Worm (Caenorhabditis elegans): ENCODE data around the gene C08B6.10.

Gene C08B6.10

DNA sequence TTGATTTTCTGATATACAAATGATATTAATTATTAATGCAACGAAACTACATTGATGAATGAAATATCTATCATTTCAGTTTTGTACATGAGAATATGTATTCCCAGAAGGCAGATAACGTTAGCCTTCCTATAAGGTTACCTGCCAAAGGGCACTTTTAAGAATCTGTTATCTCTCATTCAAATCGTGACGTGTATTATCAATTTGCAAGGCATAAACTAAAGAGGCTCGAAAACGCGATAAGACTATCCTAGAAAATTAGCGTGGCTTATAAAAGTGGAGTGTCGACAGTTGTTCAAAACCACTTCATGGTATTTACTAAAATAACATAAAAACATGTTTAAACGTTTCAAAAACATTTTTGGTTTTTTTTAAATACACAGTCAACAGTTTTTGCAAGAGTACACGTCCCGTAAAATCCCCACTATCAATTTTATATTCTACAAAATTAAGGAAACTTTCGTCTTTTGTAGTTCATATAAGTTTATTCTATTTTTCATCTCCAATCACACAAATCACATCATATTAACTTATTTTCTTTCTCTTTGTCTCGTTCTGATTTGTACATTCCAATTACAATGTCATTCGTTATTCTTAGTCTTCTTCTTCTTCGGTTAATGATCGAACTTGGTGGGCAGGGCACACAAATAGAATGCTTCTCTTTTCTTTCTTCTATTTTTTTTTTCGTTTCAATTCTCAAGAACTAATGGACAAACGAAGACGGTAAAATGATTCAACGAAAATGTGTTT lies at the start of gene C08B6.10:
Gene C08B6.10 (plus strand): TSS at position 700 of the 750 bp plus-strand sequence.
- no peak for TF ChIP-seq unc-62 (GFP tag; optimal IDR thresholded peaks at IDR 0.05)

DNA sequence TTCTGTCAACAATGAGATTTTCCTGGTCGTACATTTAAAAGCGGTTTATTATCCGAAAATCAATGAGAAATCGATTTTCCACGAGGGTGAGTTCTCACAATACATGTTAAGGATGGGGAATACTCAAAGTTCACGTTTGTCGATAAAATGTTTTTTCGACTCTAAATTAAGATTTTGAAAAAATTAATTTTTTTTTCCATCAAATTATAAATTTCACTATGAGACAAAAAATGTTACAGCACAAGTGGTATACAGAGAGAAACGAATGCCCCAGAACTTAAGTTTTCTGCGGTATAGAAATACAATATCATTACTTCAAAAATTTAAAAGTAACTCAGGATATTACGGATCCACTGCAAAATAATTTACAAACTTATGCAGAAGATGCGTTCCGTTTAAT lies 47.1 kb upstream of the C08B6.10 start, which contains the start of gene R04B5.1:
Gene R04B5.1 (minus strand): TSS at position 101 of the 400 bp plus-strand sequence.
- no peak for TF ChIP-seq unc-62 (GFP tag; optimal IDR thresholded peaks at IDR 0.05)

DNA sequence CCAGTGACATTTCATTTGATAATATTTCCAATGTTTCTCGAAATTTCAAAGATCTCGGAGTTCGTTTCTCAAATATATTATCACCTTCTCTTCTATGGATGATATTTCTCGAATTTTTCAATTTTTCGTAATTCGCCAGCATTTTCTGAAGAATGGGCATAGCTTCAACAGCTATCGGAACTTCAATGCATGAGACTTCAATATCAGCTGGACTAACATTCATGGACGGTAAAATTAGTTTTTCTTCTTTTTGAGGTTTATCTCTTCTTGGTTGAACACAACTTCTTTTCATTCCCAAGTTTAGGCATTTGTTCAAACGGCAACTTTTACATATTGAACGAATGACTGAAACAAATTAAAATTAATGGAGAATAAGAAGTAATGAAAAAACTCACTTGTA lies 44.4 kb upstream of the C08B6.10 start:
- no peak for TF ChIP-seq unc-62 (GFP tag; optimal IDR thresholded peaks at IDR 0.05)

DNA sequence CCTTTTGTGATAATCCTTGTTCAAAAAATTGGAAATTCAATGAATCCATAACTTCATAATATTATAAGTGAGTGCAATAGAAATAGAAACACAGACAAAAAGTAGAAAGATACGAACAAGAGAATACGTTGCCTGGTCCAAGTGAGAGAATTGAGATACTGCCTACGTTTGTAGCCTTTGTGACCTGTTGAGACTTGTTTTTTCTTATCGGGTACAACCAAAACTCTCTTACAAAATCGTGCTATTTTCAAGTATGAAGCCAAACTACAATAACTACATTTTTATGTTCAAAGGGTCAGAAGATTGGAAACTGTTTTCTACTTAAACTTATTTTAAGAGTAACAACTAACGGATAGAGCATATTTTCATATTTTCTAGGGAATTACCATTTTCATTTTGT lies 43.7 kb upstream of the C08B6.10 start, which contains the start of gene nhr-205:
Gene nhr-205 (minus strand): TSS at position 141 of the 400 bp plus-strand sequence.
- no peak for TF ChIP-seq unc-62 (GFP tag; optimal IDR thresholded peaks at IDR 0.05)

DNA sequence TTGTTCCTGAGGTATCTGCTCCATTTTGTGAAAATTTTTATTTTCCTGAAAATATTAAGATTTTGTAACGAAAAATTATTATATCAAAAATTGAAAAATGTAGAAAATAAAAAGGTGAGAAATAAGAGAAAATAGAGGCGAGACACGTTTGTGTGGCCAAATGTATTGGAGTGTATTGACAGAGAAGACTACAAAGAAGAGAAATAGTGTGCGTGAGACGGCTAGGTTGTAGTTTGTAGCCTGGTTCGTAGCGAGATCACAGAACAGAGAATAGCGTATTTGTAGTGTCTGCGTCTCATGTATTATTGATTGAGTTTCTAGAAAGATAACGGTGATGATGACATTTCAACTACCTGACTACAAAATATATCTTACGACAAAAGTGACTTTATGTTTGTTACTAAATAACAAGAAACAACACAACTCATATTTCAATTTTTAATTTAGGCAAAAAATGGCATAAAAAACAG lies 41.3 kb upstream of the C08B6.10 start, which contains the start of gene nhr-12:
Gene nhr-12 (minus strand): TSS at position 51 of the 470 bp plus-strand sequence.
- no peak for TF ChIP-seq unc-62 (GFP tag; optimal IDR thresholded peaks at IDR 0.05)

DNA sequence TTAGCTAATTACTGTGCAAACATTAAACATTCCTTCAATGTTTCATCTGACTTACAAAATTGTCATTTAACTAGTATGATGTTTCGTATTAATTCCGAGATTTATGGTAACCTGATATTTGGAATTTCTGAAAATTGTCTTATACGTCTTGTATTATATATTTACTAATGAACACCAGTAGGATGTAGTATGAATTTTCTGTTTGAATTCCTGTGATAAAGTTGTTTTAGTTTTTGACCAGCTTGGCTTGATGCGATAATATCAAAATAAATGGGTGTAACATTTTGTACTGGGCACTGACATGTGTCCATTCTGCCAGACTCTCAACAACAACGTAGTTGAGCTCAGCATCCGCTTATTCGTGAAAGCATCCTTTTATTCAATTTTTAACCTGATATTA lies 40.4 kb upstream of the C08B6.10 start, which contains the start of gene R04B5.6:
Gene R04B5.6 (plus strand): TSS at position 301 of the 400 bp plus-strand sequence.
- no peak for TF ChIP-seq unc-62 (GFP tag; optimal IDR thresholded peaks at IDR 0.05)

DNA sequence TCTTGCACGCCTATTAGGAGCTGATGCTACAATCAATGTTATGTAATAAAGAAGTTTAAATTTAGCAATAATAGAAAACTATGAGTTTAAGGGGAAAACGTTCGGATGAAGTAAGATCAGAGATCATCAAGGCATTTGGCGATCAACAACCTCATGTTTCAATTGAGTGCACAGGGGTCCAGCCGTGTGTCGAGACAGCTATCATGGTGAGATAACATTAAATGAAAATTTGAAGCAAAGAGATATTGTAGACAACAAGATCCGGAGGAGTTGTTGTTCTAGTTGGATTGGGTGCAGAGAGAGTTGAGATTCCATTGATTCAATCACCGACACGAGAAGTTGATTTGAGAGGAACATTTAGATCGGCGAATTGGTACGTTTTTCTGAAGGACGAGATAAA lies 39.2 kb upstream of the C08B6.10 start:
- no peak for TF ChIP-seq unc-62 (GFP tag; optimal IDR thresholded peaks at IDR 0.05)

DNA sequence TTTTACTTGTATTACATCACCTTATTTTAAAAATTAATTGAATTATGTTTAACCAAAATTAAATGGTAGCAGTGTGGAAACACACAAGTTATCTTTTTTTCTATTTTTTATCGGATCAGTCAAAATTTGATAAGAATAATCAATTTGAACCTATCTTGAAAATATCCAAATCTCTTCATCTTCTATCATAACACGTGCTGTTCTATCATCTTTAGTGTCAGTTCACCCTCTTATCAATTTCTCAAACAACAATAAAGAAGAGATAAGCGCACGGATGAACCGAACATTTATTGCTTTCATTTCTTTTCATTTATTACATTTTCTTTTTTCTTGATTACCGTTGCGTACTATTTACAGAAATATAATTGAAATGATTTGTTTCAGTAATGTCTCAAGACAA lies 38.2 kb upstream of the C08B6.10 start, which contains the start of gene R04B5.5:
Gene R04B5.5 (plus strand): TSS at position 378 of the 400 bp plus-strand sequence.
- no peak for TF ChIP-seq unc-62 (GFP tag; optimal IDR thresholded peaks at IDR 0.05)

DNA sequence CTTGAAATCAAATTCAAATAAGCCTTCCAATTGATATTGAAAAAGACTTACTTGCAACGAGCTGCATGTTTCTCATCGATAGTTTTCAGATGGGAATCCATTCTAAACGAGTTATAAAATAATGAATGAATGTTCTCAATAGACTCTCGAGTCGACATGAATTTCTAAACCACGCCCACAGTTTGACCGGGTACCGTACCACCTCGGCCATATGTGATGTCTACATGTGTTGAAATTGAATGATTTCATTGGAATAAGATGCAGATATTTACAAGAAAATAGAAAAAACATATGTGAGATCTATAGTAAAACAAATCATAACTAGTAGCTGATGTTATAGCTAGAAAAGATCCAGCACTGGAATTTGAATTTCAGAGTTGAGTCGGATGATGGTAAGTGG lies 34.8 kb upstream of the C08B6.10 start, which contains the start of gene R04B5.7:
Gene R04B5.7 (minus strand): TSS at position 101 of the 400 bp plus-strand sequence.
- no peak for TF ChIP-seq unc-62 (GFP tag; optimal IDR thresholded peaks at IDR 0.05)

DNA sequence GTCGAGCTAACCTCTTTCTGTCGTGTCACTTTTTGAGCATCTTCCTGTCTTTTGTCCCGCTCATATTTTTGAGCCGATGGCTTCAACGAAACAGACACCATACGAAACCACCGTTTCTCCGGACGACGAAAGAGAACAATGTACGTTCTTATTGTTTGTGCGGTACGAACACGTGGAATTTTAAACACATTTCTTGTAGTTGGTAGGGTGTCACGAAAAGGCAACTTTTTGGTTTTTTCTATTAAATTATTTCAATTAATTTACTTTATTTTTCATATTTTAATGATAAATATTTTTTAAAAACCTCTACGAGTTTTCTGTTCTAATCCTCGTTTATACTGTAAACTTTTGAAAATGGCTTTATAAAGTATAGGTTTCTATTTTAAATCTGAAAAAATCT lies 34.1 kb upstream of the C08B6.10 start, which contains the start of gene R04B5.11:
Gene R04B5.11 (minus strand): TSS at position 101 of the 400 bp plus-strand sequence.
- TF ChIP-seq unc-62 (GFP tag; optimal IDR thresholded peaks at IDR 0.05): no peak

DNA sequence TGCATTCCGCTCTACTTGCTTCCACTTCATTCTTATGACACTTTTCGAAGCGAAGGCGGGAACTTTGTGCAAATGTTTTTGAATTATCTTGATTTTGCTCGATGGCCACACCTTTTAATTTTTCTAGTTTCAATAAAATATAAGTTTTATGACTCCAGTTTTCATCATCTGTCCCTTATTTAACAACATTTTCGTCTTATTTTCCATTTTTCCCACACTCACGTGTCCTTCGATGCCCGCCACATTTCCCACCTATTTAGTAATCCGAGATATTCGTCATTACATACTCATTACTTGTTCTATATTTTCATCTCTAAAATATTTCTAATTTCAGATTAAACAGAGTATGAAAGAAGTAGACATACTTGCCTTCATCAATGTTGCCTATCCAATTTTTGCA lies 30.9 kb upstream of the C08B6.10 start, which contains the start of gene srd-49:
Gene srd-49 (plus strand): TSS at position 301 of the 400 bp plus-strand sequence.
- TF ChIP-seq unc-62 (GFP tag; optimal IDR thresholded peaks at IDR 0.05): no peak

DNA sequence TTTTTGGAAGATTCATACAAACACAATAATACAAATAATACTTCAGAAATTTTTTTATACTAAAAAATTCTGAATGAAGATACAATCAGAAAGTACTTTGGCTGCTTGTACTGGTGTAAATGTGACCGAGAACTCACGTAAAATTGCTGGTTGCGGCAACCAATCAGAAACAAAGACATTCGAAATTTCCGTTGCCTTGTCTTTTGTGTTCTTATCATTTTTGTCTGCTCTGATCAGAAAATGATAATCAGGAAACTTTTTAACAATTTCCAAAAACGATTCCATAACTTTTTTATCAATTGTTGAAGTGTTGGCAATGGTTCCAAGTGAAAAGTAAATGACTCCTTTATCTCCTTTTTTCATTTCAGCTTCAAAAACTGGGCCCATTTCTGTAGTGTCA lies 28.4 kb upstream of the C08B6.10 start:
- TF ChIP-seq unc-62 (GFP tag; optimal IDR thresholded peaks at IDR 0.05): no peak

DNA sequence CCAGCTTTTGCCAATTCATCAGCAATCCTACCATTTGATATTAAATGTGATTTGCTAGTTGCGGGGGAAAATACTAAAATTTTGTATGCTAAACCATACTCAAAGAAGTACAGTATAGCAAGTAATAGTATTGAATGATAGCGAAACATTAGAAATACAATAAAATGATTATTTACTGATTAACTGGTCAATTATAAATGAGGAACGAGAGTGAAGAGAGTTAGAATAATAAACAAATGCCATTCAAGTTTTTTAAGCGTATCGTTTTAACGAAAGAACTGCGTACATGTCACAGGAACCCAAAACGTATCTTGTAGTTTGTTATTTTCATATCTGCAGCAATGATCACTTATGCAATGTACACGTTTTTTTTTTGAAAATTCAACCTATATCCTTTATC lies 26.9 kb upstream of the C08B6.10 start, which contains the start of gene ugt-47:
Gene ugt-47 (minus strand): TSS at position 169 of the 400 bp plus-strand sequence.
- TF ChIP-seq unc-62 (GFP tag; optimal IDR thresholded peaks at IDR 0.05): no peak

DNA sequence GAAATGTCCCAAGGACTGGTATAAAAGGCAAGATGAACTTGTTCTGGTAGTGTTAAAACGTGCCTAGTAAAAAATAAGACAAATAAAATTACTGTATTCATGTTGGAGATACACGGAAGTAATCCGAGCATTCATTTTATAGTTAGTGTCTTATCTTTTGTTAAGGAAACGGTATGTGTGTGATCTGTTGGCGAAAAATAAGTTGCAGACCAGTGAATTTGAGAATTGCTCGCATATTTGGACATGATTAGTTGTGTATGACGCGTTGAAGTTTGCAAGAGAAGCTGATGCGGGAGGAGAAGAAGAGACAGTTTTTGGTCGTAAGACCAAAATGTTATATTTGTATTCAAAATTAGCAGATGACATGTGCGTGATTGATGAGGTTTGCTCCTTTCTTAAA lies 23.4 kb upstream of the C08B6.10 start, which contains the start of gene C08B6.14:
Gene C08B6.14 (minus strand): TSS at position 101 of the 400 bp plus-strand sequence.
- no peak for TF ChIP-seq unc-62 (GFP tag; optimal IDR thresholded peaks at IDR 0.05)

DNA sequence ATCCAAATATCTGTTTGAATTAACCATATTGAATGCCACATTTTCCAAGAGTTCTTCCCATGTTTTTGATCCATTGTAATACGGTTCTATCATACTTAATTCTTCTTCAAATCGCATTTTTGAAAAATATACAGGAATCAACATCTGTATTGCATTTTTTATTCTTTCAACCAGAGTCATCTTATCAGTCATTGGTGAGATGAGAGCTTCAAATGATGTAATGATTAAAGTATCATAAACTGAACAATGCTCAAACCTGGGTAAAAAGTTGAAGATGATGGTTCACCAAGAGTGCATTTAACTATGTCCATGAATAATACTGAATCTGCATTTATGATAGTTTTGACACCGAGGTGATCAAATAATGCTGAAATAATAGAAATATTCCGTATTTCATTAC lies 21.5 kb upstream of the C08B6.10 start:
- no peak for TF ChIP-seq unc-62 (GFP tag; optimal IDR thresholded peaks at IDR 0.05)

DNA sequence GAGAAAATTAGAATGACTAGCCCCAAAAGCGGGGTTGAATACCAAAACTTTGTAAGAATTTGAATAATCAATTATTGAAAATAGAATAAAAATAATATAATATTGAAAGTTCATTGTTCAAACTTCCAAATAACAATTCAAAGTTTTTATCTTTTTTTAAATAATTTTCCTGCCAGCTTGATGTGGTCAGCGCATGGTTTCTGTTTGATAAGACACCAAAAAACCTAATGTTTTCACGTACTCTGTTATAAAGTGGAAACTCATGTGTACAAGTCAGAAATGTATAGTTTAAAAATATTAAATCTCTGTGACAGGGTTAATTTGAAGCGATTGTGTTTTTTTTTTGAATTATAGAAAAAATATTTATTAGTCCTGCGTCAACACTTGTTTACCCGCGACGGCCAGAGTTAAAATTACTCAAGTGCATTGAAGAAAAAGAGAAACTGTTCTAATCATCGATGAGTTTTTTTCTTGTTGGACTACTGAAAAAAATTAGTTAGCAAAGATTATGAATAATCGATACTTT lies 20.4 kb upstream of the C08B6.10 start, which contains the start of gene ugt-17:
Gene ugt-17 (minus strand): TSS at position 180 of the 526 bp plus-strand sequence.
- no peak for TF ChIP-seq unc-62 (GFP tag; optimal IDR thresholded peaks at IDR 0.05)

All from whole organism, dauer.